Worm (Caenorhabditis elegans): ENCODE results near the gene T08G2.2.

- TF ChIP-seq sea-2 (GFP tag; IDR thresholded peaks at IDR 0.05) (no peak), unc-62 (GFP tag; optimal IDR thresholded peaks at IDR 0.05) (no peak), mel-28 (tag; optimal IDR thresholded peaks at IDR 0.05; ENCODE audit: borderline replicate concordance) (no peak), lin-35 (GFP tag; optimal IDR thresholded peaks at IDR 0.05) (no peak), let-607 (tag; optimal IDR thresholded peaks at IDR 0.05) (no peak), ztf-3 (GFP tag; optimal IDR thresholded peaks at IDR 0.05) (no peak), mes-4 (tag; optimal IDR thresholded peaks at IDR 0.05) (no peak), B0019.2 (GFP tag; conservative IDR thresholded peaks at IDR 0.05) (no peak), nfyb-1 (GFP tag; IDR thresholded peaks at IDR 0.05) (no peak), athp-1 (tag; optimal IDR thresholded peaks at IDR 0.05) (no peak), Y95B8A.8 (GFP tag; IDR thresholded peaks at IDR 0.05) (no peak)
Observed at ce11 chrX:17178239-17178638, 30.9 kb downstream of the T08G2.2 start, which contains the start of gene B0302.2.
